Worm (Caenorhabditis elegans): Measurements from ENCODE around the gene str-106.

ce11 chrV:16174109-16174508 is 6.3 kb upstream of the str-106 start:
- no peak for TF ChIP-seq sptf-2 (GFP tag; optimal IDR thresholded peaks at IDR 0.05)
- no peak for TF ChIP-seq lin-54 (GFP tag; optimal IDR thresholded peaks at IDR 0.05)
- no peak for TF ChIP-seq F57A8.1 (GFP tag; optimal IDR thresholded peaks at IDR 0.05)
- TF ChIP-seq aptf-3 (GFP tag; IDR thresholded peaks at IDR 0.05): no peak
- no peak for TF ChIP-seq F57C9.4 (tag; optimal IDR thresholded peaks at IDR 0.05)
- no peak for TF ChIP-seq ekl-4 (GFP tag; IDR thresholded peaks at IDR 0.05)
- TF ChIP-seq B0035.1 (tag; optimal IDR thresholded peaks at IDR 0.05): no peak
- no peak for TF ChIP-seq madf-6 (GFP tag; IDR thresholded peaks at IDR 0.05)
- no peak for TF ChIP-seq ZK185.1 (tag; optimal IDR thresholded peaks at IDR 0.05; ENCODE audit: poor library complexity, severe bottlenecking)
- TF ChIP-seq lin-35 (GFP tag; optimal IDR thresholded peaks at IDR 0.05): no peak
- no peak for TF ChIP-seq snpc-4 (GFP tag; optimal IDR thresholded peaks at IDR 0.05)
- TF ChIP-seq snpc-4 (tag; optimal IDR thresholded peaks at IDR 0.05): no peak
- TF ChIP-seq sea-2 (GFP tag; IDR thresholded peaks at IDR 0.05): no peak
- TF ChIP-seq ama-1 (optimal IDR thresholded peaks at IDR 0.05): no peak
- TF ChIP-seq ama-1 (GFP tag; optimal IDR thresholded peaks at IDR 0.05): no peak
